Worm (Caenorhabditis elegans) whole organism, L4 larva: Measurements from ENCODE around the gene ndx-9.

Source experiments
- D1046.2 ChIP-seq: fragments of 200-800 bp; sonication (Bioruptor generic); IDR thresholded peaks from 2 replicates; pipeline ENCODE4 v1.3.6; 2022; ENCODE audit warnings: missing genetic modification characterization, missing compliant biosample characterization
- Y75B8A.6 ChIP-seq: fragments of 200-800 bp; sonication (Bioruptor generic); IDR thresholded peaks from 2 replicates; pipeline ENCODE4 v1.3.6; 2022; ENCODE audit warnings: missing genetic modification reagents, missing genetic modification characterization, missing compliant biosample characterization
- ZK546.5 ChIP-seq, 2 experiments: sonication (generic microtip); optimal IDR thresholded peaks; 2 replicates each; lab custom pipeline; 2017; ENCODE audit warnings: missing biosample characterization in 2 of 2, missing genetic modification characterization in 2 of 2
- ceh-20 ChIP-seq: fragments of 200-800 bp; sonication (Bioruptor generic); IDR thresholded peaks from 2 replicates; pipeline ENCODE4 v1.3.6; 2022; ENCODE audit warnings: missing genetic modification reagents, missing genetic modification characterization, missing compliant biosample characterization
- ceh-32 ChIP-seq: sonication (generic microtip); optimal IDR thresholded peaks from 2 replicates; lab custom pipeline; 2016; ENCODE audit warnings: mild to moderate bottlenecking, missing genetic modification characterization, missing compliant biosample characterization; ENCODE audit not compliant: poor library complexity
- ces-1 ChIP-seq: fragments of 150-350 bp; sonication (generic microtip); optimal IDR thresholded peaks from 4 replicates; lab custom pipeline; 2014; ENCODE audit warnings: missing biosample characterization, missing genetic modification reagents, missing genetic modification characterization
- daf-16 ChIP-seq, 3 experiments: sonication (generic microtip); optimal IDR thresholded peaks; 2 replicates each; lab custom pipeline; 2016 to 2017; ENCODE audit warnings: missing genetic modification characterization in 3 of 3, missing genetic modification reagents in 3 of 3, mild to moderate bottlenecking in 2 of 3, missing compliant biosample characterization in 2 of 3, missing biosample characterization in 1 of 3, moderate library complexity in 1 of 3
- daf-8 ChIP-seq: fragments of 200-800 bp; sonication (Bioruptor generic); IDR thresholded peaks from 2 replicates; pipeline ENCODE4 v1.3.6; 2022; ENCODE audit warnings: missing genetic modification characterization, missing compliant biosample characterization
- dmd-6 ChIP-seq: fragments of 200-800 bp; sonication (Bioruptor generic); IDR thresholded peaks from 2 replicates; pipeline ENCODE4 v1.3.6; 2022; ENCODE audit warnings: missing genetic modification reagents, missing genetic modification characterization, missing compliant biosample characterization
- duxl-1 ChIP-seq: sonication (generic microtip); optimal IDR thresholded peaks from 2 replicates; lab custom pipeline; 2016; ENCODE audit warnings: mild to moderate bottlenecking, missing genetic modification characterization, moderate library complexity, missing compliant biosample characterization; ENCODE audit not compliant: poor library complexity
- dve-1 ChIP-seq: sonication (generic microtip); optimal IDR thresholded peaks from 2 replicates; lab custom pipeline; 2017; ENCODE audit warnings: antibody characterized with exemption, mild to moderate bottlenecking, missing genetic modification characterization, missing compliant biosample characterization; ENCODE audit not compliant: insufficient read depth
- egl-43 ChIP-seq: fragments of 200-800 bp; sonication (Bioruptor generic); IDR thresholded peaks from 2 replicates; pipeline ENCODE4 v1.3.6; 2022; ENCODE audit warnings: missing genetic modification reagents, missing genetic modification characterization, missing compliant biosample characterization
- hlh-11 ChIP-seq: fragments of 200-800 bp; sonication (Bioruptor generic); optimal IDR thresholded peaks from 2 replicates; lab custom pipeline; 2018; ENCODE audit warnings: mild to moderate bottlenecking, missing genetic modification characterization, missing compliant biosample characterization
- hlh-30 ChIP-seq: sonication (generic microtip); optimal IDR thresholded peaks from 2 replicates; lab custom pipeline; 2017; ENCODE audit warnings: antibody characterized with exemption, mild to moderate bottlenecking, missing genetic modification characterization, missing compliant biosample characterization; ENCODE audit not compliant: insufficient read depth
- jun-1 ChIP-seq: fragments of 150-350 bp; optimal IDR thresholded peaks from 2 replicates; lab custom pipeline; 2014; ENCODE audit warnings: missing biosample characterization, missing genetic modification reagents, missing genetic modification characterization
- lin-1 ChIP-seq: fragments of 200-800 bp; sonication (Bioruptor generic); IDR thresholded peaks from 2 replicates; pipeline ENCODE4 v1.3.6; 2022; ENCODE audit warnings: missing genetic modification reagents, missing genetic modification characterization, missing compliant biosample characterization
- lin-13 ChIP-seq: fragments of 150-350 bp; optimal IDR thresholded peaks from 2 replicates; lab custom pipeline; 2014; ENCODE audit warnings: missing biosample characterization, missing genetic modification reagents, missing genetic modification characterization
- lin-38 ChIP-seq: fragments of 200-800 bp; sonication (Bioruptor generic); IDR thresholded peaks from 2 replicates; pipeline ENCODE4 v1.3.6; 2022; ENCODE audit warnings: missing genetic modification reagents, missing genetic modification characterization, missing compliant biosample characterization
- lir-3 ChIP-seq: sonication (generic microtip); optimal IDR thresholded peaks from 2 replicates; lab custom pipeline; 2016; ENCODE audit warnings: mild to moderate bottlenecking, missing genetic modification characterization, missing compliant biosample characterization
- lsy-2 ChIP-seq, 2 experiments: fragments of 150-350 bp in 1 of 2; sonication (generic microtip) in 1 of 2; optimal IDR thresholded peaks; 2 replicates each; lab custom pipeline; 2014 to 2017; ENCODE audit warnings: missing biosample characterization in 2 of 2, missing genetic modification characterization in 2 of 2
- mdl-1 ChIP-seq, 2 experiments: fragments of 150-350 bp in 1 of 2; sonication (generic microtip) in 1 of 2; optimal IDR thresholded peaks; 2 replicates each; lab custom pipeline; 2014 to 2017; ENCODE audit warnings: missing biosample characterization in 2 of 2, missing genetic modification characterization in 2 of 2
- mep-1 ChIP-seq: fragments of 150-350 bp; sonication (generic microtip); optimal IDR thresholded peaks from 3 replicates; lab custom pipeline; 2014; ENCODE audit warnings: missing biosample characterization, missing genetic modification characterization
- mes-2 ChIP-seq: sonication (generic microtip); optimal IDR thresholded peaks from 2 replicates; lab custom pipeline; 2016; ENCODE audit warnings: missing genotype, mild to moderate bottlenecking, missing genetic modification characterization, missing compliant biosample characterization; ENCODE audit not compliant: poor library complexity, severe bottlenecking
- mxl-2 ChIP-seq: fragments of 200-800 bp; sonication (Bioruptor generic); conservative IDR thresholded peaks from 2 replicates; pipeline ENCODE4 v1.3.6; 2022; ENCODE audit warnings: missing genetic modification reagents, missing genetic modification characterization, missing compliant biosample characterization
- mxl-3 ChIP-seq: fragments of 200-800 bp; sonication (Bioruptor generic); optimal IDR thresholded peaks from 2 replicates; lab custom pipeline; 2018; ENCODE audit warnings: mild to moderate bottlenecking, missing genetic modification characterization, missing compliant biosample characterization
- nhr-28 ChIP-seq: fragments of 150-350 bp; optimal IDR thresholded peaks from 2 replicates; lab custom pipeline; 2014; ENCODE audit warnings: missing biosample characterization, missing genetic modification characterization
- nhr-77 ChIP-seq: fragments of 150-350 bp; optimal IDR thresholded peaks from 2 replicates; lab custom pipeline; 2014; ENCODE audit warnings: missing biosample characterization, missing genetic modification characterization
- pha-4 ChIP-seq, 2 experiments: fragments of 150-350 bp in 1 of 2; fragments of 200-800 bp in 1 of 2; sonication (Bioruptor generic) in 1 of 2; IDR thresholded peaks in 1 of 2; optimal IDR thresholded peaks in 1 of 2; 2 replicates each; pipeline versions ENCODE4 v1.3.6 to Lab custom; 2014 to 2022; ENCODE audit warnings: missing genetic modification characterization in 2 of 2, missing genetic modification reagents in 2 of 2, missing biosample characterization in 1 of 2, missing compliant biosample characterization in 1 of 2
- php-3 ChIP-seq: fragments of 200-800 bp; sonication (Bioruptor generic); IDR thresholded peaks from 2 replicates; pipeline ENCODE4 v1.3.6; 2022; ENCODE audit warnings: missing genetic modification reagents, missing genetic modification characterization, missing compliant biosample characterization
- pqm-1 ChIP-seq: sonication (generic microtip); optimal IDR thresholded peaks from 2 replicates; lab custom pipeline; 2017; ENCODE audit warnings: missing biosample characterization, missing genetic modification characterization
- saeg-2 ChIP-seq: fragments of 200-800 bp; sonication (Bioruptor generic); IDR thresholded peaks from 2 replicates; pipeline ENCODE4 v1.3.6; 2022; ENCODE audit warnings: missing genetic modification reagents, missing genetic modification characterization, missing compliant biosample characterization
- sdz-12 ChIP-seq: fragments of 200-800 bp; sonication (Bioruptor generic); optimal IDR thresholded peaks from 2 replicates; lab custom pipeline; 2018; ENCODE audit warnings: mild to moderate bottlenecking, missing genetic modification characterization, missing compliant biosample characterization
- snpc-1.2 ChIP-seq: fragments of 200-800 bp; sonication (Bioruptor generic); IDR thresholded peaks from 2 replicates; pipeline ENCODE4 v1.3.6; 2022; ENCODE audit warnings: missing genetic modification reagents, missing genetic modification characterization, missing compliant biosample characterization
- tra-1 ChIP-seq: fragments of 200-800 bp; sonication (Bioruptor generic); IDR thresholded peaks from 2 replicates; pipeline ENCODE4 v1.3.6; 2022; ENCODE audit warnings: missing genetic modification reagents, missing genetic modification characterization, missing compliant biosample characterization
- unc-130 ChIP-seq: sonication (generic microtip); optimal IDR thresholded peaks from 2 replicates; lab custom pipeline; 2016; ENCODE audit warnings: missing genetic modification reagents, missing genetic modification characterization, missing compliant biosample characterization
- vab-7 ChIP-seq: fragments of 200-800 bp; sonication (Bioruptor generic); IDR thresholded peaks from 2 replicates; pipeline ENCODE4 v1.3.6; 2022; ENCODE audit warnings: missing genetic modification reagents, missing genetic modification characterization, missing compliant biosample characterization

ndx-9 gene

DNA sequence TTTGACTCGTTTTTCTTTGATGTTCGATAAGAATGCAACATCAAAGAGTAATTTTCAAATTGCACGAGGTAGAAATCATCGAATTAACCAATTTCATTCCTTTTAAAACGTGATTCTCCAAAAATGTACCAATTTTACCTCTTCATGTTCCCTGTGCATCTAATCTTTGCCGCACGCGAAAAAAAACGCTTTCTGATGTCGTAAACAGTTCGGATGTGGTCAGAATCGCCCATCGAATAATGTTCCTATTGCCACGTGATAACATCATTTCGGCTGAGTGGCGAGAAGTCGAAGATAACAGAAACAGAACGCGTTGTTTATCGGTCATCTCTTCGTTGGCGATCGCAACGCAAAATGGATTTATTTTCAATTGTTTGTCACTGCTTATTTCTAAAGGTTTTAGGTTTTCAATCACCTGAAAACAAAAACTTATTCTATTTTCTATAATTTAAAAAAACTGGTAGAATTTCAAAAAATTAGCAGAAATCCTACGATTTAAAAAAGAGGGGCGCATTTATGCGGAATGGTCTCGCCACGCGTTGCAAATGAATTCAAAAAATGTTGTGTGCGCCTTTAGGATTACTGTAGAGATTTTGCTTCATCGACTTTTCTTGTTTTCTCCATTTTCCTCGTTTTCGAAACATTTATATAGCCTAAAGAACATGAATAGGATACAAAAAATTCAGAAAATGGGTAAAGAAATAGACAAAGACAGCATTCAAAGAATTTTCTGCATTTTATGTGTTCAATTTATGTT, 9.9 kb upstream of the ndx-9 start, which contains the start of gene mogs-1 (continued):
- no peak for TF ChIP-seq sdz-12 (GFP tag; lab: Kevin White, UChicago)
- peak; percentile 26 for TF ChIP-seq mep-1
- TF ChIP-seq mdl-1 (tag; optimal IDR thresholded peaks at IDR 0.05; lab: Kevin White, UChicago), result peak in 1 of 2 experiments; percentile 87
- TF ChIP-seq ces-1 (GFP tag; lab: Kevin White, UChicago), result no peak
- TF ChIP-seq egl-43, result no peak
- TF ChIP-seq mes-2, result peak; percentile 23
- TF ChIP-seq tra-1 (GFP tag; lab: Robert Waterston, UW), result 0 out of 2 replicates have a peak, but pooled peaks have one; percentile 5
- no peak for TF ChIP-seq saeg-2 (GFP tag; lab: Robert Waterston, UW)
- no peak for TF ChIP-seq duxl-1 (tag; lab: Kevin White, UChicago)
- TF ChIP-seq ceh-32 (tag; lab: Kevin White, UChicago), result no peak

ce11 chrIV:11019962-11020550, 8.2 kb upstream of the ndx-9 start, which contains the start of gene F13H10.8:
Gene F13H10.8 (plus strand): TSS chrIV:11020517.
- TF ChIP-seq jun-1 (tag; lab: Kevin White, UChicago), result no peak
- TF ChIP-seq egl-43, result no peak
- no peak for TF ChIP-seq lir-3 (tag; lab: Kevin White, UChicago)
- TF ChIP-seq dmd-6 (GFP tag; lab: Robert Waterston, UW), result peak; percentile 76
- no peak for TF ChIP-seq D1046.2 (GFP tag; lab: Robert Waterston, UW)
- peak; percentile 58 for TF ChIP-seq pqm-1 (tag; lab: Kevin White, UChicago)
- TF ChIP-seq mxl-2, result no peak
- TF ChIP-seq snpc-1.2 (GFP tag; lab: Robert Waterston, UW), result no peak
- peak; percentile 47; the same call in 1 of the 2 replicates for TF ChIP-seq php-3
- no peak for TF ChIP-seq vab-7 (GFP tag; lab: Robert Waterston, UW)
- TF ChIP-seq nhr-77 (tag; lab: Kevin White, UChicago), result peak; percentile 3
- TF ChIP-seq ceh-20 (GFP tag; lab: Robert Waterston, UW), result no peak
- TF ChIP-seq unc-130, result no peak
- peak in 1 of 2 experiments; percentile 44 for TF ChIP-seq mdl-1 (tag; optimal IDR thresholded peaks at IDR 0.05; lab: Kevin White, UChicago)
- peak; percentile 21 for TF ChIP-seq mep-1
- peak; percentile 32 for TF ChIP-seq mes-2
- TF ChIP-seq pha-4 (GFP tag; IDR thresholded peaks at IDR 0.05; lab: Robert Waterston, UW), result 0 out of 2 replicates have a peak, but pooled peaks have one; percentile 8
- peak; percentile 85 for TF ChIP-seq pha-4 (tag; optimal IDR thresholded peaks at IDR 0.05; lab: Kevin White, UChicago)
- TF ChIP-seq dve-1 (tag; lab: Kevin White, UChicago), result peak; percentile 66
- no peak for TF ChIP-seq lin-13 (GFP tag; lab: Kevin White, UChicago)
- peak; percentile 92 for TF ChIP-seq lin-38
- no peak for TF ChIP-seq daf-8 (GFP tag; lab: Robert Waterston, UW)
- TF ChIP-seq hlh-30 (tag; lab: Kevin White, UChicago), result peak; percentile 30
- no peak for TF ChIP-seq ceh-32 (tag; lab: Kevin White, UChicago)
- TF ChIP-seq Y75B8A.6, result no peak
- no peak for TF ChIP-seq ZK546.5 (tag; optimal IDR thresholded peaks at IDR 0.05; lab: Kevin White, UChicago)
- TF ChIP-seq lsy-2 (tag; optimal IDR thresholded peaks at IDR 0.05; lab: Kevin White, UChicago), result peak in 1 of 2 experiments; percentile 38
- 0 out of 2 replicates have a peak, but pooled peaks have one; percentile 51 for TF ChIP-seq lin-1 (GFP tag; lab: Robert Waterston, UW)
- TF ChIP-seq tra-1 (GFP tag; lab: Robert Waterston, UW), result no peak
- no peak for TF ChIP-seq sdz-12 (GFP tag; lab: Kevin White, UChicago)
- no peak for TF ChIP-seq daf-16 (GFP tag; optimal IDR thresholded peaks at IDR 0.05; lab: Kevin White, UChicago)
- TF ChIP-seq daf-16 (tag; optimal IDR thresholded peaks at IDR 0.05; lab: Kevin White, UChicago), result peak; percentile 66
- peak; percentile 69 for TF ChIP-seq nhr-28 (tag; lab: Kevin White, UChicago)
- TF ChIP-seq hlh-11, result peak; percentile 69
- TF ChIP-seq mxl-3 (GFP tag; lab: Kevin White, UChicago), result peak; percentile 7
- TF ChIP-seq, all 104 proteins: peak for 17
